Worm (Caenorhabditis elegans) whole organism, L2 larva: ENCODE data around the gene M01B2.8.

Experiments
- mbf-1 ChIP-seq: sonication (generic microtip); optimal IDR thresholded peaks from 2 replicates; lab custom pipeline; 2017; ENCODE audit warnings: missing biosample characterization, missing genetic modification characterization
- snpc-4 ChIP-seq: fragments of 150-350 bp; optimal IDR thresholded peaks from 2 replicates; lab custom pipeline; 2014; ENCODE audit warnings: missing biosample characterization, missing genetic modification characterization

DNA sequence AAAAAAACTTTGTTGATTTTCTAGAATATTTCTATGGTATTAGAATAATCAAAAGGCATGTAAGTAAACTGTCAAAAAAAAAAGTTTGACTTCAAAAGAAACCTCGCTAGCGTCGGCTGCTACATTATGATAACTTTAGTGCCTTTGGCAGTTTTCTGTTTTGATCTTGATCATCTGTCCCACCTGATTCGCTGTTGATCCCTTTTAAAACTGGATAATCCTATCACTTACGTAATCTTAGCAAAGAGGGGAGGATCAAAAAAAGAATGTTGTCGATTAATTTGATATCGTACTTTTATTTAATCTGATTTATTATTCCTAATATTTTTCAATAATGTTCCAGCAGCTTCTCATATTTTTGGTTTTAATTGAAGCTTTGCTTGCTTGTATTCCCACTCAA, at the start of gene M01B2.8:
- no peak for TF ChIP-seq snpc-4 (tag; lab: Kevin White, UChicago)
- no peak for TF ChIP-seq mbf-1 (tag; lab: Kevin White, UChicago)
